Fruit fly (Drosophila melanogaster) whole organism: ENCODE data around the gene CG34288.

ENCODE experiments used
- CG8478 ChIP-seq: fragments of >200 bp; optimal IDR thresholded peaks from 2 replicates; lab custom pipeline; 2018; ENCODE audit warnings: inconsistent platforms
- Dll ChIP-seq: fragments of >200 bp; optimal IDR thresholded peaks from 2 replicates; lab custom pipeline; 2017
- EcR ChIP-seq, 2 experiments: fragments of >200 bp; optimal IDR thresholded peaks; 2 replicates each; lab custom pipeline; 2017; ENCODE audit warnings: missing biosample characterization in 2 of 2, missing genetic modification characterization in 2 of 2, missing genetic modification reagents in 2 of 2
- pan ChIP-seq: fragments of >200 bp; optimal IDR thresholded peaks from 2 replicates; lab custom pipeline; 2017
- psq ChIP-seq: fragments of >200 bp; optimal IDR thresholded peaks from 2 replicates; lab custom pipeline; 2017

DNA sequence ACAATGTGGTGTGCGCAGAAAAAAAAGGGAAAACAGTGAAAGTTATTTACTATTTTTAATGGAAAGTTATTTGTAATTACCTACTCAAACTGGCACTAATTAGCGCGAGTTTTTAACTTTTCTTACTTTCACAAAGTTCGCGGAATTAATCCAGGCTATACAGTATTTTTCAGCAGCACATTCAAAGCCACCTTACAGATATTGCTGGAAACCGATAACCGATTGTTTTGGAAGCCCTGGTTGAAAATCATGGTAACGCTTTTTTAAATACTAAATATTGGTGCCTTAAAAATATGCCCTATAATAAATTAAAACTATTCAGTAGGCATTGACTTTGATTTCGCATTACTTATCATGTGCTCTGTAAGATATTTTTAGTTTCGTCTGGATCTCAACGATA, 45.7 kb upstream of the CG34288 start, which contains the start of gene tHMG2:
- TF ChIP-seq CG8478 (lab: Kevin White, UChicago): no peak
- no peak for TF ChIP-seq Dll (lab: Kevin White, UChicago)
- TF ChIP-seq psq (lab: Kevin White, UChicago): no peak
- no peak for TF ChIP-seq pan (lab: Kevin White, UChicago)
- no peak for TF ChIP-seq EcR (GFP tag; optimal IDR thresholded peaks at IDR 0.05; lab: Kevin White, UChicago)
